Fruit fly (Drosophila melanogaster): ENCODE results near the gene fuss.

fuss gene

DNA sequence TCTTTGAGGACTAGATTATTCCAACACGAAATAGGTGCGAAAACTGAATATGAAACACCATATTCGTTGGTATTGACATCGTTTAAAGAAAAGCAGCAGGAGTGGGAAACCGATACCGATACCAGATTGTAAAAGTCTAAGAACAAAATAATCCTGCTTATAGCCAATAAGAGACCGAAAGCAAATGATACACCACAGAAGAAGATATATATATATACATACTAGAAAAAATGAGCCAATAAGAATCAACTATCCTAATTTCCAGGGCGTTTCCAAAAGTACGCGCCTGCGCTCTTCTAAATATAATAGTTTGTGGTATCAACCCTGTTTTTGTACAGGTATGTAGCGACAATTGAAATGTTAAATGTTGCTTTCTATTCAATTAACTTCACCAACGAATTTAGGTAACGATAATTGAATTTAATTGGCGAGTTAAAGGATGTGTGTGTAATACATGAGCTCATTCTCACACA is at the start of gene fuss:
TSS of gene fuss (minus strand) at position 51 of the 473 bp plus-strand sequence.
- TF ChIP-seq psq (optimal IDR thresholded peaks at IDR 0.05) (no peak), insv (optimal IDR thresholded peaks at IDR 0.05) (no peak), Myc (optimal IDR thresholded peaks at IDR 0.05) (no peak), h (optimal IDR thresholded peaks at IDR 0.05) (no peak)

DNA sequence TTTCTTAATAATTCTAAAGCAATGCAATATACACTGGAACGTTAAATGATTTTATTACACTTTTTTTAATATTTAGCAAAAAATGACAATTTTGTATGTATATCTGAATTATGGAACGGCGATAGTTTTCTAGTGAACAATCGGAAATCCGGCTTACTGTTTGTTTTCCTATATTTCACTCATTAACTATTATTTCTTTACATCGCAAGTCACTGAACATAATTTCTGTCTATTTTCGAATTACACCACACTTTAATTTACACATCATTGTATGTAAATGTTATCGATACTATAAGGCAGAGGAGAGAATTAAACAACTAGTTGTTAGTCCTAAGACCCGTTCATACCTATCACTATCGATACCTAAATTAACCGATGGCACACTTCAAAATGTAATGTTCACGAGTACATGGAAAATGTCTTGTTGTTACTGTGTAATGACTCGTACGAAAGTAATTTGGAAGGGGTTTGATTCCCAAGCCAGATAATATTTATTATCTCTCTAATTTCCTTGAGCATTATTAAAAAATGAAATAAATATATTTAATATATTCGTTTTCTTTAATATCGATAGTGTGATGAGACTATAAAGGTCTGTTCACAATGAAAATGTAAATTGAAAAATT is 48.6 kb upstream of the fuss start, which contains the start of gene PlexA:
TSS of gene PlexA (minus strand) at position 296 of the 626 bp plus-strand sequence.
- no peak for TF ChIP-seq psq (optimal IDR thresholded peaks at IDR 0.05)
- no peak for TF ChIP-seq Myc (optimal IDR thresholded peaks at IDR 0.05)
- TF ChIP-seq ttk (optimal IDR thresholded peaks at IDR 0.05), result no peak
- no peak for TF ChIP-seq insv (optimal IDR thresholded peaks at IDR 0.05)
- no peak for TF ChIP-seq h (optimal IDR thresholded peaks at IDR 0.05)
- TF ChIP-seq Sin3A (optimal IDR thresholded peaks at IDR 0.05), result no peak

DNA sequence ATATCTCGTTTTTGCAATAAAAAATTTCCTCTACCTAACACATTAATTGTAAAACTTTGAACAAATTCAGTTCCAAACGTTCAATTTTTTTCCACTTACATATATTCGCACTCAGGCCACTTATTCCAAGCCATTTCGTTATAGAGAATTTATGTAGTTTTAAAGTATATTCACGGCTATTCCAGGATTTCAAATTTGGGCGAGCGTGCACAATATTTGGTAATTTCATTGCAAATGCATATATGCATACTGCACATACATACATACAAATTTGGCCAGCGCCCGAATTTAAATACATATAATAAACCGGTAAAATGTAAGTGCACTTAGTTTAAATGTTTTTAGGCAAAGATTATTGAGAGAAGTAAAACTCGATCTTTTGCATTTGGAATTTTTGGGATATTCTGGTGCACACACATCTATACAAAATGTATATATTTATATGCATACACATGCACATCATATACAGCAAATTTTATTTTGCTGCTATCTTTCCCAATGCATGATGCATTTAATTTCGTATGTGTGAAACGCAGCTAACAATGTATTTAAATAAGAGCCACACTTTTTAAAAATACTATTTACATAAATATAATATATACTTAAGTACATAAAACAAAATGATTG is 47.9 kb upstream of the fuss start:
- no peak for TF ChIP-seq ttk (optimal IDR thresholded peaks at IDR 0.05)
- no peak for TF ChIP-seq insv (optimal IDR thresholded peaks at IDR 0.05)
- TF ChIP-seq Myc (optimal IDR thresholded peaks at IDR 0.05), result no peak
- TF ChIP-seq psq (optimal IDR thresholded peaks at IDR 0.05), result no peak
- TF ChIP-seq Sin3A (optimal IDR thresholded peaks at IDR 0.05), result no peak
- TF ChIP-seq h (optimal IDR thresholded peaks at IDR 0.05), result no peak

DNA sequence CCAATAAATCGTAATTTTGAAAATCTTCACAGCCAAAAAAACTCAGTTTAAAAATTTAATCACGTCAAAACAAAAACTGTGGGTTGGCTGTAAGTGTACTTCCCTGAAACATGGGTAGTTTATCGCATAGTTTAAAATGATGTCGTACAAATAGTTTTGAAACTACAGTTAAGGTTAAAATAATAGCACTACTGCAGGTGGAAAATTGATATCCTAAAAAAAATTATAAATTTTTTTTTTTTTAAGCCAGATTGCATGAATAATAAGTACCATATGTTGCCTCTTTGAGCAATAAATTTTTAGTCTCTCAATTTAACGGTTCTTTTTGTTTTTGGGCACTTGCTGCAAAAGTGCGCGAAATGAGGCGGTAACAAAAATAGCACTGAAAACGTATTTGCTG is 46.8 kb upstream of the fuss start:
- TF ChIP-seq h (optimal IDR thresholded peaks at IDR 0.05), result no peak
- no peak for TF ChIP-seq Sin3A (optimal IDR thresholded peaks at IDR 0.05)
- no peak for TF ChIP-seq psq (optimal IDR thresholded peaks at IDR 0.05)
- TF ChIP-seq ttk (optimal IDR thresholded peaks at IDR 0.05), result no peak
- no peak for TF ChIP-seq Myc (optimal IDR thresholded peaks at IDR 0.05)
- TF ChIP-seq insv (optimal IDR thresholded peaks at IDR 0.05), result no peak

DNA sequence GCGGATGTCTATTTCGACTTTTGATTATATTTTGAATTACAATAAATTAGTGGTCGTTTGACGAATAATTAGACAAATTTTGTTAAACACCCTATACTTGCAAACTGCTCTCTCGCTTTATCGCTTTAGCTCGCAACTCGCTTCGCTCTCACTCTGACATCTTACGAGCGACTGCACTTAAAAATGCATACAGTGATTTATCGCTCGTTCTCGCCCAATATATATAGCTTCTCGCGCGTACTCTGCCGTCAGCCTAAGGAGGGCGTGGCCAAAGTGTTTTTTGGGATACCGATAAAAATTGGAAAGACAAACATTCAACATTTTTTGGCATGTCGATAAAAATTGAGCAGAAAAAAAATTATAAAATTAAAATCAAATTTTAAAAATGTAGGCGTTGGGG is 30.2 kb upstream of the fuss start:
- TF ChIP-seq ttk (optimal IDR thresholded peaks at IDR 0.05) (no peak), insv (optimal IDR thresholded peaks at IDR 0.05) (no peak), Myc (optimal IDR thresholded peaks at IDR 0.05) (no peak), psq (optimal IDR thresholded peaks at IDR 0.05) (no peak), h (optimal IDR thresholded peaks at IDR 0.05) (no peak), Sin3A (optimal IDR thresholded peaks at IDR 0.05) (no peak)

DNA sequence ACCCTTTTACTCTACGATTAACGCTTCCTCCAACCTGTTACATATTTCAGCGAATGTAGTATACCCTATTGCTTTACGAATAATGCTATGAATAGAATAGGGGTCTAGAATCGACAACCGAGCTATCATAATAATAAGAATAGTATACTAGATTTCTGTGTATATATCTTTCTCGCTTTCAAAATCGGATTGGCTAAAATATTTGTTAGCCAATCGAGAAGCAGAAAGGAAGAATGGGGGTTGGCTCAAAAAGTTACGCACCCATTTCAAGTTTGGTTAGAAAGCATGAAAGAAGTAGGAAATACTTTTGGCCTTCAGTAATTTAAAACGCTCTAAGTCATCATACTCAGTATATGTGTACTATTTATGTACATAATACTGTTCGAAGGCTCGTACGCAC is 17.7 kb upstream of the fuss start:
- TF ChIP-seq ttk (optimal IDR thresholded peaks at IDR 0.05), result no peak
- TF ChIP-seq psq (optimal IDR thresholded peaks at IDR 0.05), result no peak
- TF ChIP-seq h (optimal IDR thresholded peaks at IDR 0.05), result no peak

DNA sequence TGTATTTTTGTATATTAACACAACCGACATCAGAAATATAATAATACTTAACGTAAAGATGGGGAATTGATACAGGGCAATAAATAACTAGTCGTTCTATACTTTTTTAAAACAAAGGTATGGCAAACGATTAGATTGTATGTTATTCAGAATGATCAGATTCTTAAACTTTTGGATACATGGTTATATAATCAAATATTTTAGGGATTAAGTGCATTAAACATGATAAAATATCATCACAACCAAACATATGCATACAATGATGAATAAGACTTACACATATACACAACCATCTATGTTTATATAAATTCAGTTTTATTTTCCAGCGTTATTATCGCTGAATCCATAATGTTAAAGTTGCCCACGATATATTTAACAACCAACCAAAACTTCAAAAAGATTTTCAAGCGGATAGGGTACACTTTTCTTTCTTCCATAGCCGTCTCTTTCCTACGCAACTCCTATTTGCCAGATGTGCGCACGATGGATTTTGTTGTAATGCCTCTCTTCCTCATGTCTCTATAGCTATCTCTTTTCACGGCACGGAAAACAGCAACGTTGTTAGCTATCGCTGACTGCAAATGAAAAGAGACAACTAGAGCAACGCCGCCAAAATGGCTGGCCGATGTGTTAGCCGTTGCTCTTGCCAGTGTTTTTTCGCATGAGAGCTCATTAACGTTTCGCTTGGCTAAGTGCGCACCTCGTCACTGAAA is 10.9 kb upstream of the fuss start, which contains the start of gene toy:
TSS of gene toy (plus strand) at position 668 of the 713 bp plus-strand sequence.
- no peak for TF ChIP-seq Sin3A (optimal IDR thresholded peaks at IDR 0.05)
- TF ChIP-seq insv (optimal IDR thresholded peaks at IDR 0.05), result no peak
- TF ChIP-seq psq (optimal IDR thresholded peaks at IDR 0.05), result no peak
- no peak for TF ChIP-seq Myc (optimal IDR thresholded peaks at IDR 0.05)

DNA sequence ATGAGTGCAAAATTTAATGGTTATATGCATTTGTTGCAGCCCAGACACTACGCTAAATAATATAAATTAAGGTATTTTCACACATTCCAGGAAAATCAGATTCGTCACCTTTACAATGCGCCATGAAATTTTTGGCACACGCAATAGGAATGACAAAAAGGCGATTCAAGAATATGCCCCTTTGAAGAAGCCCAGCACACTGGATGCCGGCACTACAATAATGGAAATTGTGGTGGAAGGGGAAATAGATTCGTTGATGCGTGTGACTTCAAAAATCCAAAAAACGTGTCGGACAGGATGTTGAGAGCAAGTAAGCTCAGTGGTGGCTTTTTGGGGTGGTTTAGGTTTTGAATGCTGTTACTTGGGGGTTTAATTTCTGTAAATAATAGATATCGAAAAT is 10.1 kb upstream of the fuss start:
- TF ChIP-seq h (optimal IDR thresholded peaks at IDR 0.05) (no peak), Sin3A (optimal IDR thresholded peaks at IDR 0.05) (no peak), insv (optimal IDR thresholded peaks at IDR 0.05) (no peak)

DNA sequence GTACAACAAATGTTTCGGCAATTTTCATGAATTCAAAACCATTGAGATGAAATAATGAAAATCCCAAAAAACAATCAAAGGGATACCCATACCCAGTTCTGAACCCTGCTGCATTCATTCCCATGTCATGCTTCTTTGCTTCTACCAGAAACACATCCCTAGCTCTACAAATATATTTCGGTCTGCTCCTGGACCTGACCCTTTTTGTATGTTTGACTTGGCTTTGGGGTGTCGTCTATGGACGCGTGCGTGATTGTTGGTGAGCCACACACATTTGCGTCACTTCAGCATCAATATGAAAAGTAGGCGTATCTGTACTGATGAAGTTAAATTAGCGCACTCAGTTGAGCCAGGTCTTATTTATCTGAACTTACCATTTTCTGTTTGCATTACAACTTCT is 6.5 kb upstream of the fuss start:
- no peak for TF ChIP-seq h (optimal IDR thresholded peaks at IDR 0.05)
- no peak for TF ChIP-seq Myc (optimal IDR thresholded peaks at IDR 0.05)
- TF ChIP-seq Sin3A (optimal IDR thresholded peaks at IDR 0.05), result no peak

DNA sequence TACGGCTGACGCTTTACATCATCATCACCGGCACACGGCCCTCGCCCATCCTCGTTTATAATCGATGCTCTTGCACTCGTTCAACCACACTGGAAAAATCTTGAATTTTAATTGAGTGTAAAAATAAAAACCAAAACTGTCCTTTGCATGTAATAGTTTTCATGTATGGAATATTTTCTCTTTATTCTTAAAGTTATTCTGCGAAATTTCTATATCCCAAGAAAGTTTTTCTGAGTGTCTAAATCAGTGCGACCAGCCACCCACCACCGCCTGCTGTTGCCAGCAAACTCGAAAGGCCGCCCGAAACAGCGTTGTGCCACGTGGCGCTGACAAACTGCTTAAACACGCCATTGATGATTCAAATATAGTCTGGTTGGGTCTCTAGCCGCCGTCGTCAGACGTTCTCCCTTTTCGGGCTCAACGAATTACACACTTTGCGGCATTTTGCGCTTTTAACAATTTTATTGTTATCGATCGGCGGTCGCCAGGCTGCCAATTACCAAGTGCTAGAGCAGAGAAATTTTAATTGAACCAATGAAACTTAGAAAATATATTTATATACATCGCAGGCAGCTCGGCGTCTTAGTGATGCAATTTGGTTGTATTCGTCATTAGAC is 4.6 kb upstream of the fuss start:
- no peak for TF ChIP-seq Sin3A (optimal IDR thresholded peaks at IDR 0.05)
- no peak for TF ChIP-seq h (optimal IDR thresholded peaks at IDR 0.05)
- no peak for TF ChIP-seq ttk (optimal IDR thresholded peaks at IDR 0.05)
- TF ChIP-seq insv (optimal IDR thresholded peaks at IDR 0.05), result no peak
- TF ChIP-seq Myc (optimal IDR thresholded peaks at IDR 0.05), result no peak
- TF ChIP-seq psq (optimal IDR thresholded peaks at IDR 0.05), result no peak

DNA sequence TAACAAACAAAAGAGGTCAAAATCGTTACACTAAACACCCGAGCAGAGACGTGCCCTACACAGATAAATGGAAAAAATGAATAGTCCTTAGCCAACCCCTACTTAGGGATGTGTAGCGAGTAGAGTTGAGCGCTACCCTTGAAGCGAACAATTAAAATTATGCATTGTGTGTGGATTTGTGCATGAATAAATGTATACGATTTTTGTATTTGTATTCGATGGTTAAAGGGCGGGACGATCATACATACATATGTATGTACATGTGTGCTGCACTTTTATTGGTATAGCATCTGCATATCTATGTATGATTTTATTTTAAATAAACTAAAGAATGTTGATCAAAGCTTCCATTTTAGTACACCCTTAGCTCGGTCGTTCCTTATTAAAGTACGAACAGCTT is 2.9 kb upstream of the fuss start:
- TF ChIP-seq ttk (optimal IDR thresholded peaks at IDR 0.05), result no peak
- TF ChIP-seq insv (optimal IDR thresholded peaks at IDR 0.05), result no peak
- TF ChIP-seq h (optimal IDR thresholded peaks at IDR 0.05), result no peak
- TF ChIP-seq psq (optimal IDR thresholded peaks at IDR 0.05), result no peak
- no peak for TF ChIP-seq Myc (optimal IDR thresholded peaks at IDR 0.05)
- TF ChIP-seq Sin3A (optimal IDR thresholded peaks at IDR 0.05), result no peak

DNA sequence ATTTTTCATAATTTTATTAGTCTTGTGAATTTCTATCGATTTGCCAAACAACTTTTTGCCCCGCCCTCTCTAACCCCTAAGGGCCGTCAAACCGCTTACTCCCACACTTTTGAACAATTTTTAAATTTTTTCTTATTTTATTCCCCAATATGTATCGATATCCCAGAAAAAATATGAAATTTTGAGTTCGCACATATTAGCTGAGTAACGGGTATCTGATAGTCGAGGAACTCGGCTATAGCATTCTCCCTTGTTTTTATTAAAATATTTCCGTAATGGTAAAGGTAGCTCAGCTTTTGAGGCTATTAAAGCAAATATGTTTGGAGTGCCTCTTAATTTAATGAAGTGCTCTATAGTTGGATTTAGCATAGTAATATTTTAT is 2.2 kb upstream of the fuss start:
- no peak for TF ChIP-seq insv (optimal IDR thresholded peaks at IDR 0.05)
- TF ChIP-seq Myc (optimal IDR thresholded peaks at IDR 0.05), result no peak
- TF ChIP-seq psq (optimal IDR thresholded peaks at IDR 0.05), result no peak
- no peak for TF ChIP-seq Sin3A (optimal IDR thresholded peaks at IDR 0.05)
- no peak for TF ChIP-seq h (optimal IDR thresholded peaks at IDR 0.05)
- no peak for TF ChIP-seq ttk (optimal IDR thresholded peaks at IDR 0.05)

Measured in Kc167 (cell line).